Fruit fly (Drosophila melanogaster): ENCODE data around the gene Myt1.

Myt1 gene

dm6 chr3L:5823763-5824445 is 44.5 kb upstream of the Myt1 start (continued):
- TF ChIP-seq Tbp (GFP tag; optimal IDR thresholded peaks at IDR 0.05) (no peak), usp (GFP tag; optimal IDR thresholded peaks at IDR 0.05) (no peak), NK7.1 (GFP tag; optimal IDR thresholded peaks at IDR 0.05) (no peak), CHES-1-like (GFP tag; optimal IDR thresholded peaks at IDR 0.05) (peak; percentile 81), CG17328 (GFP tag; IDR thresholded peaks at IDR 0.05) (peak; percentile 46; the same call in 1 of the 2 replicates), ara (GFP tag; IDR thresholded peaks at IDR 0.05) (peak; percentile 88), Bteb2 (GFP tag; optimal IDR thresholded peaks at IDR 0.05) (peak; percentile 53), CG6791 (GFP tag; IDR thresholded peaks at IDR 0.05; ENCODE audit: partially characterized antibody) (no peak), Hr51 (GFP tag; optimal IDR thresholded peaks at IDR 0.05) (peak; percentile 60 to 80), dan (GFP tag; IDR thresholded peaks at IDR 0.05) (no peak), her (GFP tag; optimal IDR thresholded peaks at IDR 0.05) (peak; percentile 72), CG33213 (GFP tag; optimal IDR thresholded peaks at IDR 0.05) (peak; percentile 91), CG12071 (GFP tag; optimal IDR thresholded peaks at IDR 0.05) (peak; percentile 93), Jarid2 (GFP tag; optimal IDR thresholded peaks at IDR 0.05) (peak; percentile 79), dm (GFP tag; optimal IDR thresholded peaks at IDR 0.05) (peak; percentile 62), CG34422 (GFP tag; IDR thresholded peaks at IDR 0.05) (no peak), CG14860 (GFP tag; IDR thresholded peaks at IDR 0.05; ENCODE audit: partially characterized antibody) (no peak), BEAF-32 (GFP tag; optimal IDR thresholded peaks at IDR 0.05) (no peak), vfl (GFP tag; optimal IDR thresholded peaks at IDR 0.05) (no peak), phol (tag; optimal IDR thresholded peaks at IDR 0.05) (peak; percentile 63), hb (GFP tag; IDR thresholded peaks at IDR 0.05; ENCODE audit: partially characterized antibody) (no peak), otp (GFP tag; IDR thresholded peaks at IDR 0.05) (peak; percentile 66; the same call in 1 of the 3 replicates), crol (GFP tag; IDR thresholded peaks at IDR 0.05) (no peak), CG10321 (GFP tag; IDR thresholded peaks at IDR 0.05) (peak; percentile 18; the same call in 1 of the 2 replicates), Ets65A (GFP tag) (peak; percentile 63), fd3F (GFP tag; optimal IDR thresholded peaks at IDR 0.05) (peak; percentile 29), CG9876 (GFP tag; optimal IDR thresholded peaks at IDR 0.05) (peak; percentile 80), tup (GFP tag; optimal IDR thresholded peaks at IDR 0.05) (peak; percentile 24), kay (GFP tag; optimal IDR thresholded peaks at IDR 0.05) (peak; percentile 53), Elba2 (GFP tag; optimal IDR thresholded peaks at IDR 0.05) (no peak), insv (GFP tag; optimal IDR thresholded peaks at IDR 0.05) (peak in 1 of 2 experiments; percentile 11), sr (GFP tag; IDR thresholded peaks at IDR 0.05) (peak; percentile 47; the same call in 1 of the 3 replicates), CG3838 (GFP tag; optimal IDR thresholded peaks at IDR 0.05) (peak; percentile 88), ham (GFP tag; IDR thresholded peaks at IDR 0.05) (no peak), CG13624 (GFP tag; optimal IDR thresholded peaks at IDR 0.05) (peak; percentile 26), unc-4 (GFP tag; IDR thresholded peaks at IDR 0.05; ENCODE audit: partially characterized antibody) (no peak), Xrp1 (GFP tag; IDR thresholded peaks at IDR 0.05) (peak; percentile 86), CG4707 (GFP tag; optimal IDR thresholded peaks at IDR 0.05) (peak; percentile 85), Oli (tag; optimal IDR thresholded peaks at IDR 0.05) (peak; percentile 67), C15 (GFP tag; IDR thresholded peaks at IDR 0.05) (no peak), Dfd (GFP tag; optimal IDR thresholded peaks at IDR 0.05) (no peak), Eip74EF (GFP tag; optimal IDR thresholded peaks at IDR 0.05) (peak in 1 of 2 experiments; percentile 76), crp (GFP tag; optimal IDR thresholded peaks at IDR 0.05) (peak in 1 of 2 experiments; percentile 47), ftz-f1 (GFP tag; optimal IDR thresholded peaks at IDR 0.05) (no peak), sima (GFP tag; optimal IDR thresholded peaks at IDR 0.05) (peak; percentile 2), Lhr (GFP tag; optimal IDR thresholded peaks at IDR 0.05) (peak; percentile 83), CG14667 (GFP tag; IDR thresholded peaks at IDR 0.05) (no peak), seq (GFP tag; IDR thresholded peaks at IDR 0.05) (peak; percentile 64; the same call in 1 of the 2 replicates), ttk (GFP tag; IDR thresholded peaks at IDR 0.05) (0 out of 2 replicates have a peak, but pooled peaks have one; percentile 31)

All from whole organism, embryonic.